Fruit fly (Drosophila melanogaster) whole organism, adult: Measurements from ENCODE around the gene mtm.

ENCODE experiments used
- CG12768 ChIP-seq: fragments of 200-800 bp; sonication (Bioruptor generic); optimal IDR thresholded peaks from 2 replicates; lab custom pipeline; 2017; ENCODE audit warnings: missing biosample characterization, missing genetic modification characterization, mild to moderate bottlenecking, moderate library complexity, missing genetic modification reagents
- CG14711 ChIP-seq: fragments of 200-800 bp; sonication (Bioruptor generic); optimal IDR thresholded peaks from 2 replicates; lab custom pipeline; 2018; ENCODE audit warnings: missing biosample characterization, mild to moderate bottlenecking, missing genetic modification characterization, moderate library complexity
- CG1620 ChIP-seq: fragments of 200-800 bp; sonication (Bioruptor generic); optimal IDR thresholded peaks from 2 replicates; lab custom pipeline; 2016; ENCODE audit warnings: missing biosample characterization, missing genetic modification characterization
- CG7045 ChIP-seq: fragments of 200-800 bp; sonication (Bioruptor generic); optimal IDR thresholded peaks from 2 replicates; lab custom pipeline; 2017; ENCODE audit warnings: missing biosample characterization, mild to moderate bottlenecking, missing genetic modification characterization
- CG7101 ChIP-seq: fragments of 200-800 bp; sonication (Bioruptor generic); optimal IDR thresholded peaks from 2 replicates; lab custom pipeline; 2018; ENCODE audit warnings: missing biosample characterization, mild to moderate bottlenecking, missing genetic modification characterization, moderate library complexity
- Clk ChIP-seq: fragments of 200-800 bp; sonication (Bioruptor generic); optimal IDR thresholded peaks from 2 replicates; lab custom pipeline; 2017; ENCODE audit warnings: missing biosample characterization, missing genetic modification characterization
- Crg-1 ChIP-seq: fragments of 200-800 bp; sonication (Bioruptor generic); optimal IDR thresholded peaks from 2 replicates; lab custom pipeline; 2016; ENCODE audit warnings: missing biosample characterization, missing genetic modification characterization
- Hr96 ChIP-seq: fragments of 200-800 bp; sonication (Bioruptor generic); optimal IDR thresholded peaks from 2 replicates; lab custom pipeline; 2016; ENCODE audit warnings: missing biosample characterization, missing genetic modification characterization
- cic ChIP-seq: fragments of 200-800 bp; sonication (Bioruptor generic); optimal IDR thresholded peaks from 2 replicates; lab custom pipeline; 2017; ENCODE audit warnings: missing biosample characterization, mild to moderate bottlenecking, missing genetic modification characterization, moderate library complexity
- kay ChIP-seq: fragments of 200-800 bp; sonication (Bioruptor generic); peaks from one replicate; lab custom pipeline; 2016; ENCODE audit warnings: missing biosample characterization, missing genetic modification characterization, borderline replicate concordance
- ovo ChIP-seq: fragments of 200-800 bp; sonication (Bioruptor generic); optimal IDR thresholded peaks from 2 replicates; lab custom pipeline; 2016; ENCODE audit warnings: missing biosample characterization, missing genetic modification characterization
- pad ChIP-seq: fragments of 200-800 bp; sonication (Bioruptor generic); optimal IDR thresholded peaks from 3 replicates; lab custom pipeline; 2017; ENCODE audit warnings: missing biosample characterization, missing genetic modification characterization, mild to moderate bottlenecking, moderate library complexity, missing genetic modification reagents
- toe ChIP-seq: fragments of 200-800 bp; sonication (Bioruptor generic); optimal IDR thresholded peaks from 2 replicates; lab custom pipeline; 2016; ENCODE audit warnings: missing biosample characterization, missing genetic modification characterization

DNA sequence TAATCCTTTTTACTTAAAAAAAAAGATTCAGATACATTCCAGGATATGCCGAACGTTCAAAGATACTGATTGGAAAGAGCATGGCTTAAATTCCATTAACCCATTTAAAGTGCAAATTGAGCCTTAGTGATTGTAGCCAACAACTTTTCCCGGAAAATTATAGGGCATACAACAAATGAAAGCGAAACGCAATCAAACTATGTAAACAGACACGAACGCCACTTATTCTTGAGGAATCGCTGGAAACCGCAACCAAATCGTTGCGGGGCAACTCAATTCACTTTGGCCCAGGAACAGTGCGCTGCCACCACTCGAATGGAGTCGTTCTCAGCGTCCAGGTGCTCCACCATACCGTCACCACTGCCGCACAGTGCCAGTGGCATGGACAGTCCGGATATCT, 16.3 kb downstream of the mtm start, which contains the start of gene CG13996:
- TF ChIP-seq CG14711 (tag; lab: Kevin White, UChicago) (no peak), Crg-1 (GFP tag; lab: Kevin White, UChicago) (no peak), CG7045 (no peak), CG12768 (no peak), Hr96 (no peak), kay (GFP tag; lab: Kevin White, UChicago) (no peak), cic (GFP tag; lab: Kevin White, UChicago) (no peak), toe (GFP tag; lab: Kevin White, UChicago) (no peak), pad (no peak), ovo (no peak), CG7101 (tag; lab: Kevin White, UChicago) (no peak), CG1620 (GFP tag; lab: Kevin White, UChicago) (no peak), Clk (GFP tag; lab: Kevin White, UChicago) (no peak)
